Worm (Caenorhabditis elegans): ENCODE data around the gene Y55F3AM.11.

DNA sequence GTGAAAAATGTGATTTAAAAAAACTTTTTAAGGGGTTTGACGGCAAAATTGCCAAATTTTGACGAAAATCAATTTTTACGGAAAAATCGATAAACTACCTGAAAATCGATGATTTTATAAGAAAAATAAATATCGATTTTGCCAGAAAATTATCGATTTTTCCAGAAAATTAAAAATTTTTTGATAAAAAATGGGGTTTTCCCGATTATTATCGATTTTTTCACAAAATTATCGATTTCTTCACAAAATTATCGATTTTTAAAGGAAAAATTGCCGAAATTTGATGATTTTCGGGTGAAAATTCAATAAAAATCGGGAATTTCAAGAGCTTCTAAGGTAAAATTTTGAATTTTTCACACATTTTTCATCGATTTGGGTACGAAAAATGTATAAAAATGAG, 37.5 kb downstream of the Y55F3AM.11 start:
- no peak for TF ChIP-seq ztf-11 (tag; optimal IDR thresholded peaks at IDR 0.05)
- no peak for TF ChIP-seq unc-130 (tag; optimal IDR thresholded peaks at IDR 0.05)
- no peak for TF ChIP-seq lir-3 (tag; optimal IDR thresholded peaks at IDR 0.05; ENCODE audit: poor library complexity)
- TF ChIP-seq irx-1 (tag; optimal IDR thresholded peaks at IDR 0.05): no peak
- no peak for TF ChIP-seq nhr-76 (tag; optimal IDR thresholded peaks at IDR 0.05)
- no peak for TF ChIP-seq mdl-1 (tag; optimal IDR thresholded peaks at IDR 0.05)
- no peak for TF ChIP-seq fkh-8 (tag; optimal IDR thresholded peaks at IDR 0.05)
- no peak for TF ChIP-seq fos-1 (tag; optimal IDR thresholded peaks at IDR 0.05)
